Worm (Caenorhabditis elegans) whole organism, early embryonic: ENCODE measurements around the gene skn-1.

ENCODE experiments used
- B0310.2 ChIP-seq: sonication (generic microtip); optimal IDR thresholded peaks from 2 replicates; lab custom pipeline; 2016; ENCODE audit warnings: mild to moderate bottlenecking, missing genetic modification characterization, missing compliant biosample characterization
- F13C5.2 ChIP-seq: sonication (generic microtip); optimal IDR thresholded peaks from 2 replicates; lab custom pipeline; 2017; ENCODE audit warnings: mild to moderate bottlenecking, missing genetic modification characterization, inconsistent platforms, missing compliant biosample characterization
- ama-1 ChIP-seq: fragments of 150-350 bp; optimal IDR thresholded peaks from 2 replicates; lab custom pipeline; 2014
- ceh-36 ChIP-seq: sonication (generic microtip); optimal IDR thresholded peaks from 2 replicates; lab custom pipeline; 2016; ENCODE audit warnings: missing genetic modification characterization, inconsistent platforms, missing compliant biosample characterization
- ets-7 ChIP-seq: sonication (generic microtip); optimal IDR thresholded peaks from 2 replicates; lab custom pipeline; 2016; ENCODE audit warnings: missing genotype, missing genetic modification characterization, missing compliant biosample characterization
- pes-1 ChIP-seq: fragments of 200-800 bp; sonication (Bioruptor generic); IDR thresholded peaks from 2 replicates; pipeline ENCODE4 v1.3.6; 2022; ENCODE audit warnings: missing genetic modification reagents, missing genetic modification characterization, missing compliant biosample characterization
- scrt-1 ChIP-seq: fragments of 200-800 bp; sonication (Bioruptor generic); IDR thresholded peaks from 2 replicates; pipeline ENCODE4 v1.3.6; 2022; ENCODE audit warnings: missing genetic modification characterization, missing compliant biosample characterization

ce11 chrIV:5660239-5660638, at the start of gene skn-1:
- TF ChIP-seq ets-7 (tag; lab: Kevin White, UChicago) (no peak), ceh-36 (no peak), ama-1 (lab: Kevin White, UChicago) (no peak), B0310.2 (tag; lab: Kevin White, UChicago) (no peak), pes-1 (GFP tag; lab: Robert Waterston, UW) (no peak), scrt-1 (GFP tag; lab: Robert Waterston, UW) (no peak), F13C5.2 (tag; lab: Kevin White, UChicago) (no peak)
